Worm (Caenorhabditis elegans) whole organism, midembryonic: ENCODE results near the gene F46C8.1.

ENCODE experiments used
- T22C8.4 ChIP-seq: fragments of 200-800 bp; sonication (Bioruptor generic); IDR thresholded peaks from 2 replicates; pipeline ENCODE4 v1.3.6; 2022; ENCODE audit warnings: missing genetic modification characterization, missing compliant biosample characterization
- flt-1 ChIP-seq: fragments of 200-800 bp; sonication (Bioruptor generic); IDR thresholded peaks from 2 replicates; pipeline ENCODE4 v1.3.6; 2022; ENCODE audit warnings: missing genetic modification characterization, missing compliant biosample characterization
- med-1 ChIP-seq: sonication (generic microtip); optimal IDR thresholded peaks from 2 replicates; lab custom pipeline; 2017; ENCODE audit warnings: missing genetic modification characterization, mild to moderate bottlenecking, missing compliant biosample characterization, antibody characterized with exemption, missing genetic modification reagents; ENCODE audit not compliant: insufficient read depth
- tab-1 ChIP-seq: fragments of 200-800 bp; sonication (Bioruptor generic); IDR thresholded peaks from 2 replicates; pipeline ENCODE4 v1.3.6; 2022; ENCODE audit warnings: missing genetic modification characterization, missing compliant biosample characterization
- ztf-23 ChIP-seq: fragments of 200-800 bp; sonication (Bioruptor generic); IDR thresholded peaks from 2 replicates; pipeline ENCODE4 v1.3.6; 2022; ENCODE audit warnings: missing genetic modification reagents, missing genetic modification characterization, missing compliant biosample characterization
- ztf-29 ChIP-seq: fragments of 200-800 bp; sonication (Bioruptor generic); IDR thresholded peaks from 2 replicates; pipeline ENCODE4 v1.3.6; 2022; ENCODE audit warnings: missing genetic modification reagents, missing genetic modification characterization, missing compliant biosample characterization

DNA sequence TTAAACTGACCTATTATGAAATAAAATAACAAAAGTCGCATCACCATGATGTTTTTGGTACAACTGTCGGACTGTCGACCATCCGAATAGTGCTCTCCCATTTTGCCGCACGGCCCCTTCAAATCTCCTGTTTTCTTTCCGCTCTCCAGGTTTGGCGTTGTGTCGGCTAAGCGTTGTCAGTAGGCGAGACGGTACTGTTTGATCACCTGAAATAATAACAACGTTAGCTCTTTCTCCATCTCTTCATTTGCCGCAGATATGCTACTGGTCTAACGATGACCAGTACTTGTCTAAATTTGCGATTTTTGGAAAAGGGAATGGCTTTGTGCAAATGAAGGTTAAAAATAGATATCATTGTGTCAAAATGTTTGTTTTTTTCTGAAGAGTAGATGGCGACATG lies 28.7 kb upstream of the F46C8.1 start, which contains the start of gene chts-1:
- TF ChIP-seq med-1 (GFP tag; lab: Kevin White, UChicago): no peak
- TF ChIP-seq flt-1 (GFP tag; lab: Robert Waterston, UW): no peak
- TF ChIP-seq tab-1 (GFP tag; lab: Robert Waterston, UW): no peak
- no peak for TF ChIP-seq ztf-23
- no peak for TF ChIP-seq ztf-29
- TF ChIP-seq T22C8.4 (GFP tag; lab: Robert Waterston, UW): no peak
